Worm (Caenorhabditis elegans) whole organism, young adult: ENCODE results near the gene F49E10.2.
A peak's percentile ranks its signal among the peaks of the same experiment; 100 is the strongest.

Experiments
- B0261.1 ChIP-seq: sonication (generic microtip); optimal IDR thresholded peaks from 2 replicates; lab custom pipeline; 2016; ENCODE audit warnings: mild to moderate bottlenecking, missing genetic modification characterization, moderate library complexity, missing compliant biosample characterization
- F10E7.11 ChIP-seq: sonication (generic microtip); optimal IDR thresholded peaks from 2 replicates; lab custom pipeline; 2017; ENCODE audit warnings: mild to moderate bottlenecking, missing genetic modification characterization, moderate library complexity, missing compliant biosample characterization
- F33H1.4 ChIP-seq: fragments of 200-800 bp; sonication (Bioruptor generic); IDR thresholded peaks from 2 replicates; pipeline ENCODE4 v1.3.6; 2022; ENCODE audit warnings: missing genetic modification reagents, missing genetic modification characterization, missing compliant biosample characterization
- F37B4.10 ChIP-seq: fragments of 200-800 bp; sonication (Bioruptor generic); IDR thresholded peaks from 2 replicates; pipeline ENCODE4 v1.3.6; 2022; ENCODE audit warnings: missing genetic modification characterization, missing compliant biosample characterization
- F52B5.7 ChIP-seq: sonication (generic microtip); optimal IDR thresholded peaks from 2 replicates; lab custom pipeline; 2016; ENCODE audit warnings: mild to moderate bottlenecking, missing genetic modification characterization, missing compliant biosample characterization
- F57A8.1 ChIP-seq: fragments of 200-800 bp; sonication (Bioruptor generic); optimal IDR thresholded peaks from 2 replicates; lab custom pipeline; 2018; ENCODE audit warnings: mild to moderate bottlenecking, missing genetic modification characterization, moderate library complexity, missing compliant biosample characterization
- F57C9.4 ChIP-seq: sonication (generic microtip); optimal IDR thresholded peaks from 2 replicates; lab custom pipeline; 2017; ENCODE audit warnings: mild to moderate bottlenecking, missing genetic modification characterization, missing compliant biosample characterization
- K12H6.12 ChIP-seq: fragments of 200-800 bp; sonication (Bioruptor generic); optimal IDR thresholded peaks from 2 replicates; lab custom pipeline; 2018; ENCODE audit warnings: mild to moderate bottlenecking, missing genetic modification characterization, missing compliant biosample characterization
- Y53G8AR.9 ChIP-seq: fragments of 200-800 bp; sonication (Bioruptor generic); conservative IDR thresholded peaks from 2 replicates; pipeline ENCODE4 v1.3.6; 2022; ENCODE audit warnings: missing genetic modification reagents, missing genetic modification characterization, missing compliant biosample characterization
- Y95B8A.8 ChIP-seq: fragments of 200-800 bp; sonication (Bioruptor generic); IDR thresholded peaks from 2 replicates; pipeline ENCODE4 v1.3.6; 2022; ENCODE audit warnings: missing genetic modification reagents, missing genetic modification characterization, missing compliant biosample characterization
- akir-1 ChIP-seq: fragments of 200-800 bp; sonication (Bioruptor generic); optimal IDR thresholded peaks from 2 replicates; lab custom pipeline; 2018; ENCODE audit warnings: mild to moderate bottlenecking, missing genetic modification characterization, moderate library complexity, missing compliant biosample characterization
- aptf-3 ChIP-seq: fragments of 200-800 bp; sonication (Bioruptor generic); IDR thresholded peaks from 2 replicates; pipeline ENCODE4 v1.3.6; 2022; ENCODE audit warnings: missing genetic modification characterization, missing compliant biosample characterization
- attf-6 ChIP-seq: fragments of 200-800 bp; sonication (Bioruptor generic); IDR thresholded peaks from 2 replicates; pipeline ENCODE4 v1.3.6; 2022; ENCODE audit warnings: missing genetic modification reagents, missing genetic modification characterization, missing compliant biosample characterization
- ccch-3 ChIP-seq: fragments of 200-800 bp; sonication (Bioruptor generic); optimal IDR thresholded peaks from 2 replicates; lab custom pipeline; 2018; ENCODE audit warnings: mild to moderate bottlenecking, missing genetic modification characterization, missing compliant biosample characterization
- cebp-1 ChIP-seq, 2 experiments: fragments of 200-800 bp in 1 of 2; sonication (Bioruptor generic) in 1 of 2; sonication (generic microtip) in 1 of 2; IDR thresholded peaks in 1 of 2; optimal IDR thresholded peaks in 1 of 2; 2 replicates each; pipeline versions ENCODE4 v1.3.6 to Lab custom; 2017 to 2022; ENCODE audit warnings: missing compliant biosample characterization in 2 of 2, missing genetic modification characterization in 2 of 2, mild to moderate bottlenecking in 1 of 2, missing genetic modification reagents in 1 of 2, moderate library complexity in 1 of 2
- ceh-58 ChIP-seq: fragments of 200-800 bp; sonication (Bioruptor generic); IDR thresholded peaks from 2 replicates; pipeline ENCODE4 v1.3.6; 2022; ENCODE audit warnings: missing genetic modification characterization, missing compliant biosample characterization
- dpl-1 ChIP-seq: fragments of 150-350 bp; optimal IDR thresholded peaks from 2 replicates; lab custom pipeline; 2014; ENCODE audit warnings: missing biosample characterization, missing genetic modification reagents, missing genetic modification characterization
- egl-44 ChIP-seq: fragments of 200-800 bp; sonication (Bioruptor generic); IDR thresholded peaks from 2 replicates; pipeline ENCODE4 v1.3.6; 2022; ENCODE audit warnings: missing genetic modification reagents, missing genetic modification characterization, missing compliant biosample characterization
- ekl-4 ChIP-seq: fragments of 200-800 bp; sonication (Bioruptor generic); IDR thresholded peaks from 2 replicates; pipeline ENCODE4 v1.3.6; 2022; ENCODE audit warnings: missing genetic modification reagents, missing genetic modification characterization, missing compliant biosample characterization
- ets-4 ChIP-seq: fragments of 200-800 bp; sonication (Bioruptor generic); optimal IDR thresholded peaks from 2 replicates; lab custom pipeline; 2018; ENCODE audit warnings: mild to moderate bottlenecking, missing genetic modification characterization, missing compliant biosample characterization
- fkh-3 ChIP-seq: sonication (generic microtip); optimal IDR thresholded peaks from 2 replicates; lab custom pipeline; 2016; ENCODE audit warnings: mild to moderate bottlenecking, missing genetic modification characterization, missing compliant biosample characterization
- him-1 ChIP-seq: sonication (generic microtip); optimal IDR thresholded peaks from 2 replicates; lab custom pipeline; 2016; ENCODE audit warnings: missing genotype, missing genetic modification reagents, missing genetic modification characterization, missing compliant biosample characterization
- hlh-12 ChIP-seq: sonication (generic microtip); optimal IDR thresholded peaks from 2 replicates; lab custom pipeline; 2016; ENCODE audit warnings: missing genetic modification characterization, missing compliant biosample characterization
- hmg-20 ChIP-seq: fragments of 200-800 bp; sonication (Bioruptor generic); IDR thresholded peaks from 2 replicates; pipeline ENCODE4 v1.3.6; 2022; ENCODE audit warnings: missing genetic modification reagents, missing genetic modification characterization, missing compliant biosample characterization
- hrde-1 ChIP-seq: sonication (generic microtip); optimal IDR thresholded peaks from 2 replicates; lab custom pipeline; 2016; ENCODE audit warnings: missing genetic modification characterization, mild to moderate bottlenecking, missing compliant biosample characterization, moderate library complexity, missing genotype, missing genetic modification reagents, borderline replicate concordance
- hsf-1 ChIP-seq: fragments of 200-800 bp; sonication (Bioruptor generic); IDR thresholded peaks from 2 replicates; pipeline ENCODE4 v1.3.6; 2022; ENCODE audit warnings: missing genetic modification reagents, missing genetic modification characterization, missing compliant biosample characterization
- lin-35 ChIP-seq, 3 experiments: fragments of 150-350 bp in 2 of 3; sonication (generic microtip) in 1 of 3; optimal IDR thresholded peaks; 2 replicates each; lab custom pipeline; 2014 to 2018; ENCODE audit warnings: missing biosample characterization in 3 of 3, missing genetic modification characterization in 3 of 3, missing genetic modification reagents in 3 of 3
- lir-1 ChIP-seq: fragments of 200-800 bp; sonication (Bioruptor generic); conservative IDR thresholded peaks from 2 replicates; pipeline ENCODE4 v1.3.6; 2022; ENCODE audit warnings: missing genetic modification reagents, missing genetic modification characterization, missing compliant biosample characterization
- mes-4 ChIP-seq: sonication (generic microtip); optimal IDR thresholded peaks from 2 replicates; lab custom pipeline; 2016; ENCODE audit warnings: missing genotype, missing genetic modification characterization, missing compliant biosample characterization
- mxl-1 ChIP-seq: sonication (generic microtip); optimal IDR thresholded peaks from 2 replicates; lab custom pipeline; 2016; ENCODE audit warnings: missing genetic modification characterization, missing compliant biosample characterization
- nhr-80 ChIP-seq: sonication (generic microtip); optimal IDR thresholded peaks from 2 replicates; lab custom pipeline; 2016; ENCODE audit warnings: missing genetic modification characterization, missing compliant biosample characterization
- nhr-90 ChIP-seq: sonication (generic microtip); optimal IDR thresholded peaks from 2 replicates; lab custom pipeline; 2016; ENCODE audit warnings: missing genotype, mild to moderate bottlenecking, missing genetic modification characterization, missing compliant biosample characterization
- pbrm-1 ChIP-seq: fragments of 200-800 bp; sonication (Bioruptor generic); IDR thresholded peaks from 2 replicates; pipeline ENCODE4 v1.3.6; 2022; ENCODE audit warnings: missing genetic modification reagents, missing genetic modification characterization, missing compliant biosample characterization
- rcor-1 ChIP-seq: fragments of 200-800 bp; sonication (Bioruptor generic); IDR thresholded peaks from 2 replicates; pipeline ENCODE4 v1.3.6; 2022; ENCODE audit warnings: missing genetic modification reagents, missing genetic modification characterization, missing compliant biosample characterization
- rec-8 ChIP-seq, 2 experiments: sonication (generic microtip); optimal IDR thresholded peaks; 2 replicates each; lab custom pipeline; 2016; ENCODE audit warnings: mild to moderate bottlenecking in 2 of 2, missing genetic modification characterization in 2 of 2, missing genetic modification reagents in 2 of 2, missing genotype in 2 of 2, missing biosample characterization in 1 of 2, missing compliant biosample characterization in 1 of 2, moderate library complexity in 1 of 2
- sea-2 ChIP-seq: fragments of 200-800 bp; sonication (Bioruptor generic); IDR thresholded peaks from 2 replicates; pipeline ENCODE4 v1.3.6; 2022; ENCODE audit warnings: missing genetic modification characterization, missing compliant biosample characterization
- snpc-1.3 ChIP-seq: sonication (generic microtip); optimal IDR thresholded peaks from 2 replicates; lab custom pipeline; 2017; ENCODE audit warnings: missing genetic modification characterization, mild to moderate bottlenecking, missing compliant biosample characterization, antibody characterized with exemption, moderate library complexity, missing genotype, missing genetic modification reagents; ENCODE audit not compliant: insufficient read depth
- tbx-9 ChIP-seq: sonication (generic microtip); optimal IDR thresholded peaks from 2 replicates; lab custom pipeline; 2016; ENCODE audit warnings: borderline replicate concordance, missing genetic modification characterization, inconsistent platforms, missing compliant biosample characterization
- unc-62 ChIP-seq: fragments of 150-350 bp; optimal IDR thresholded peaks from 2 replicates; lab custom pipeline; 2014; ENCODE audit warnings: missing biosample characterization, missing genetic modification reagents, missing genetic modification characterization
- xnd-1 ChIP-seq: sonication (generic microtip); optimal IDR thresholded peaks from 2 replicates; lab custom pipeline; 2016; ENCODE audit warnings: missing genotype, missing genetic modification reagents, missing genetic modification characterization, missing compliant biosample characterization
- zim-3 ChIP-seq: sonication (generic microtip); optimal IDR thresholded peaks from 2 replicates; lab custom pipeline; 2017; ENCODE audit warnings: mild to moderate bottlenecking, missing genetic modification characterization, moderate library complexity, missing compliant biosample characterization
- ztf-18 ChIP-seq: sonication (generic microtip); optimal IDR thresholded peaks from 2 replicates; lab custom pipeline; 2016; ENCODE audit warnings: missing genotype, mild to moderate bottlenecking, missing genetic modification characterization, missing compliant biosample characterization
- ztf-22 ChIP-seq: fragments of 200-800 bp; sonication (Bioruptor generic); optimal IDR thresholded peaks from 2 replicates; lab custom pipeline; 2018; ENCODE audit warnings: mild to moderate bottlenecking, missing genetic modification characterization, moderate library complexity, missing compliant biosample characterization
- ztf-25 ChIP-seq: fragments of 200-800 bp; sonication (Bioruptor generic); IDR thresholded peaks from 2 replicates; pipeline ENCODE4 v1.3.6; 2022; ENCODE audit warnings: missing genetic modification reagents, missing genetic modification characterization, missing compliant biosample characterization

Gene F49E10.2

DNA sequence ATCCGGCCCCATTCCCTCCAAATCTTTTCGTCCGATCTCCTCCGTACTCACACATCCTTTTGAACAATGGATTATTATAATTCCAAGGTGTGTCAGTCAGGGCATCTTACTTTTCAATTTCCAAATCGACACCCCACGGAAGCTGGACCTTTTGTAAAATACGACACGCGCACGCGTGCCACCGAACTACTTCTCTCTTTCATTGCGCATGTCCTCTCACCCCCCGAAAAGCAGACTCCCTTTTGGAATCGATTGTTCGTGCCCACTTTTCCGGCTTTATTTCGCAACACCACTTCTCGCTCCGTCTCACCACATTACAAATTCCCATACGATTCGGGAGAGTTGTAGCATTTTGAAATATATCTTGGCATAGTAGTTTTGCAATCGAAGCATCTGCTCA, 42.9 kb upstream of the F49E10.2 start (continued):
- TF ChIP-seq ccch-3 (no peak), fkh-3 (tag; lab: Kevin White, UChicago) (no peak), him-1 (tag; lab: Kevin White, UChicago) (no peak), F52B5.7 (peak; percentile 23), rec-8 (tag; optimal IDR thresholded peaks at IDR 0.05; lab: Kevin White, UChicago) (no peak), K12H6.12 (tag; lab: Kevin White, UChicago) (peak; percentile 4), lin-35 (GFP tag; optimal IDR thresholded peaks at IDR 0.05; lab: Kevin White, UChicago) (peak in 1 of 3 experiments; percentile 41), ztf-18 (tag; lab: Kevin White, UChicago) (no peak), hsf-1 (GFP tag; lab: Robert Waterston, UW) (no peak), dpl-1 (no peak), mes-4 (tag; lab: Kevin White, UChicago) (no peak), F33H1.4 (GFP tag; lab: Robert Waterston, UW) (no peak), F37B4.10 (GFP tag; lab: Robert Waterston, UW) (no peak), tbx-9 (no peak), egl-44 (GFP tag; lab: Robert Waterston, UW) (no peak), nhr-90 (tag; lab: Kevin White, UChicago) (no peak), B0261.1 (tag; lab: Kevin White, UChicago) (no peak), aptf-3 (no peak), hlh-12 (tag; lab: Kevin White, UChicago) (no peak)
- TF ChIP-seq, all 124 proteins: peak for 6

DNA sequence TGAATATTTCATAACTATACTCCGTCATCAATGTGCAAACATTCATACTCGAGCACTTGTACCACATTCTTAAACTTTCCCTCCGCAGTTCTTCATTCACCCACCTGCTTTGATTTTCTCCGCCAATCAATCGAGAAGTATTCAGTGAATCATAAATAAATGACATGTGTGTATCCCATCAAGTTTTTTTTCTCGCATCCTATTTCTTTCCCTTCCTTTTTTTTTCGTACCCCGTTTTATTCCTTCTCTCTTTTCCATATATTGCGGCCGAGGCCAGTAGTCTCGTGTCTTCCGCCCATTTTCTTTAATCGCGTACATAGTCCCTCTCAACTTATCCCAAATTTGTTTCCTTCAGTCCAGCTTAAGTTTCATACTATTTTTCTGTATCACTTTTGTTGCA, 41.5 kb upstream of the F49E10.2 start, which contains the start of gene atat-2:
atat-2 (plus strand) TSS at position 398 of the 400 bp plus-strand sequence.
- no peak for TF ChIP-seq hrde-1 (tag; lab: Kevin White, UChicago)
- no peak for TF ChIP-seq cebp-1 (GFP tag; IDR thresholded peaks at IDR 0.05; lab: Robert Waterston, UW)
- TF ChIP-seq cebp-1 (tag; optimal IDR thresholded peaks at IDR 0.05; lab: Kevin White, UChicago): peak; percentile 4
- TF ChIP-seq, all 124 proteins: peak for 1

DNA sequence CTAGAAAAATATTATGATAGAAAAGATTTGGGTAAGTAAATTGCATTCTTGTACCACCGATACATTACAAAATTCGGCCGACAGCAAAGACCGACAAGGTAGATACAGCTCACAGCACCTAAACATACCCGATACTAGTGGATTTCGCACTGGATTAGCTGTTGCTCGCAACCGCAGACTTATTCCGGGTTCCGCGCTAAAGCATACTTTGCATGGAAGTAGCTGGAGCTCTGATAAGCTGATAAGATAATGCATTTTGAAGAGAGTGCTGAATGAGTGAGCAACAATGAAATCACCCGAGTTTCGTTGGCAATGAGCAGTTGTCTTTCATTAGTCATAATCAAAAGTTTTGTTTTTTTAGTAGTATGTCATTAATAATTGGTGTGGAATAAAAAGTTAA, 39.7 kb upstream of the F49E10.2 start:
- no peak for TF ChIP-seq Y53G8AR.9 (GFP tag; lab: Robert Waterston, UW)
- TF ChIP-seq zim-3 (tag; lab: Kevin White, UChicago): no peak
- TF ChIP-seq F57C9.4 (tag; lab: Kevin White, UChicago): no peak
- TF ChIP-seq lir-1 (GFP tag; lab: Robert Waterston, UW): no peak
- TF ChIP-seq unc-62 (GFP tag; lab: Kevin White, UChicago): no peak
- TF ChIP-seq lin-35 (GFP tag; optimal IDR thresholded peaks at IDR 0.05; lab: Kevin White, UChicago): no peak
- no peak for TF ChIP-seq ztf-25
- TF ChIP-seq attf-6: no peak
- no peak for TF ChIP-seq F52B5.7
- TF ChIP-seq mxl-1: no peak
- no peak for TF ChIP-seq akir-1
- no peak for TF ChIP-seq rcor-1 (GFP tag; lab: Robert Waterston, UW)
- TF ChIP-seq snpc-1.3 (tag; lab: Kevin White, UChicago): no peak

DNA sequence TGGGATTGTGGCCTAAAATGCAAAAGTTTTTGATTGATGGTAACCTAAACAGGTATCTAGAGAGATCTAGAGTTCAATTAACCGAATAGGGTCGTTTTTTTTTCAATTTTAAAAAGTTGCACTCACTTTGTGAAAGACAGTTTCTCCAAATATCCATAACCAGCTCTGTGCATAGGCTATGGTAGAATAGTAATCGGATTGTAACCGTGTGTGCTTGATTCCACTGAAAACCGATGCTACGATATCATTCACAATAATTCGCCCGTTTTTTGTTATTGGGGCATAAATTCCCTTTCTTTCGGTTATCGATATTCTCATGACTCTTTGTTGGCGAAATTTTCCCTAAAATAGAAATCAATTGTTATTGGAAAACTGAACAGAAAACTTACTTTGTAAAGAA, 38.1 kb upstream of the F49E10.2 start:
- TF ChIP-seq nhr-80 (tag; lab: Kevin White, UChicago): no peak

DNA sequence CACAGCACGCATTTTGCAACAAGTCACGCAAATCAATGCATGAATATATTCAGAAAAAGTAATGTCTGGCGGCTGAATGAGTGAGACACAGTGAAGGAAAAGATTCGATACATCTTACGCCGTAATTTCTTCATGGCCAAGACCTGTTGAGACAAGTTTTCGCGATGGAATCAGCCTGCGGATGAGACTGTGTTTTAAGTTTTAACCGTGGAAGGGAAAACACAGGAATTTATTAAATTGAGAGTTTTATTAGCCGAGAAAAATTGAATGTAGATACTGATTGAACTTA, 36.1 kb upstream of the F49E10.2 start, which contains the start of gene hog-1:
hog-1 (minus strand) TSS at position 101 of the 289 bp plus-strand sequence.
- TF ChIP-seq ztf-22 (GFP tag; lab: Kevin White, UChicago): no peak
- no peak for TF ChIP-seq F10E7.11 (tag; lab: Kevin White, UChicago)
- TF ChIP-seq nhr-80 (tag; lab: Kevin White, UChicago): no peak
- TF ChIP-seq pbrm-1: no peak
- no peak for TF ChIP-seq F57A8.1 (GFP tag; lab: Kevin White, UChicago)
- no peak for TF ChIP-seq ets-4 (GFP tag; lab: Kevin White, UChicago)
- TF ChIP-seq ceh-58 (GFP tag; lab: Robert Waterston, UW): no peak
- no peak for TF ChIP-seq Y95B8A.8 (GFP tag; lab: Robert Waterston, UW)
- TF ChIP-seq hmg-20 (GFP tag; lab: Robert Waterston, UW): no peak
- TF ChIP-seq xnd-1 (tag; lab: Kevin White, UChicago): no peak
- no peak for TF ChIP-seq ekl-4 (GFP tag; lab: Robert Waterston, UW)
- no peak for TF ChIP-seq ccch-3
- TF ChIP-seq sea-2 (GFP tag; lab: Robert Waterston, UW): no peak
